Fruit fly (Drosophila melanogaster): Measurements from ENCODE around the gene CG13623.

- TF ChIP-seq psq (optimal IDR thresholded peaks at IDR 0.05) (no peak), pan (optimal IDR thresholded peaks at IDR 0.05) (no peak), usp (GFP tag; optimal IDR thresholded peaks at IDR 0.05) (no peak), CG8478 (optimal IDR thresholded peaks at IDR 0.05) (no peak), EcR (GFP tag; optimal IDR thresholded peaks at IDR 0.05) (no peak)
Observed at dm6 chr3R:24518150-24518580, 12.2 kb downstream of the CG13623 start, which contains the start of gene Pp1alpha-96A.

All from whole organism.